Worm (Caenorhabditis elegans): ENCODE results near the gene srj-4.
A peak's percentile ranks its signal among the peaks of the same experiment; 100 is the strongest.

The srj-4 gene

DNA sequence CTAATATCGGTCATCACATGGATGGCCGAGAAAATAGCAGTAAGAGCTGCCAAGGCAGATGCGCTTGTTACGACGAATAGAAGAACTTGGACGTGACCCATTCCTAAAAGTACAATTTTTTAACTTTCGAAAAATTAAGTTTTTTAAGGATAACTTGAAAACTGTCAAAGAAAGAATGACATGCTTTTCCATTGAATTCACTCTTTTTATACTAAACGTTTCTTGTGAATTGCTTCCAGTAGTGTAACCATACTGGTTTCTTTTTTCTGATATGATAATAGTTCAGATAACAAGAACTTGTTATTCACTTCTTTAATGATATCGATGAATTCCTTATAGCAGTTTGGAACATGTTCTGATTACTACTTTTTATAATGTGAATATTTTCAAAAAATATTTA lies 4.6 kb downstream of the srj-4 start, which contains the start of gene col-37:
Gene col-37, minus strand, starts transcription at position 101 of the 400 bp plus-strand sequence.
- no peak for TF ChIP-seq ceh-32 (tag; optimal IDR thresholded peaks at IDR 0.05; ENCODE audit: poor library complexity)
- peak in 1 of 2 experiments; percentile 16 for TF ChIP-seq mdl-1 (tag; optimal IDR thresholded peaks at IDR 0.05)

DNA sequence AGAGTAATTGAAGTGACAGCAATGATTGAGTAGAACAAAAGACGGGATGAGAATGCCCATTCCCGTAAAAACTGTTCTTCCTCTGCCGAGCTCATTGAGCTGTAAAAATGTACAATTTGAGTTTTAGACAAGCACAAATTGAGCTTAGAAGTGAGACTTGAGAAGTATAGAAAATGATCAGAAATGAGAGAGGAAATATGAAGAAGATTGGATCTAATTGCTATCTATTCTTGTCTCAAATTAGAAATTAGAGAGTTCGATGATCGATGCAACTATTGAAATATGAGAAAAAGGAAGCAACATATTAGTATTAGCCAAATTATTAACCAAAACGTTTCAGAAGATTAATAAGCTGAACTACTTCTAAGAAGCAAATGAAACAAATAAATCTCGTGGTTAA lies 7.1 kb downstream of the srj-4 start, which contains the start of gene ZK863.1:
Gene ZK863.1, minus strand, starts transcription at position 101 of the 400 bp plus-strand sequence.
- no peak for TF ChIP-seq mdt-29 (GFP tag; IDR thresholded peaks at IDR 0.05)
- no peak for TF ChIP-seq lin-38 (GFP tag; IDR thresholded peaks at IDR 0.05)
- no peak for TF ChIP-seq hlh-30 (tag; optimal IDR thresholded peaks at IDR 0.05; ENCODE audit: insufficient read depth)
- no peak for TF ChIP-seq lin-13 (GFP tag; optimal IDR thresholded peaks at IDR 0.05)
- no peak for TF ChIP-seq duxl-1 (tag; optimal IDR thresholded peaks at IDR 0.05; ENCODE audit: poor library complexity)

DNA sequence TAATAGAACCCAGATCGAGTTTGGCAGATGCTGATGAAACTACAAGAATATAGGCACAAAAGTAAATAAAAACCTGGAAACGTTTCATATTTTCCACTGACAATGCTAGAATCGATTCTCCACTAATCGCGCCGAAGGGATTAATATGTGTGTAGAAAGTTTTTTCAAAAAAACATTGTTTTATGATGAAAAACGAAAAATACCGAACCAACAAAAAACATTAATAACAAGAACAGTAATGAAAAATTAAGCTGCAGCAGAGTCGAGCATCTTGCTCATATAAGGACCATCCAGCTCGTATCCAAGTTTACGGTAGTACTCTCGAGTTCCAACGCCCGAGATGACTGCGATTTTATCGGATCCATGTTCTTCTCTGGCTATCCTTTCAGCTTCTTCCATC lies 16.3 kb downstream of the srj-4 start, which contains the start of gene clec-224:
Gene clec-224, minus strand, starts transcription at position 101 of the 400 bp plus-strand sequence.
- peak in 1 of 2 experiments; percentile 47 for TF ChIP-seq unc-62 (GFP tag; optimal IDR thresholded peaks at IDR 0.05 in 1 of 2)
- no peak for TF ChIP-seq unc-62 (tag; optimal IDR thresholded peaks at IDR 0.05)
- TF ChIP-seq mdt-29 (GFP tag; IDR thresholded peaks at IDR 0.05), result no peak

DNA sequence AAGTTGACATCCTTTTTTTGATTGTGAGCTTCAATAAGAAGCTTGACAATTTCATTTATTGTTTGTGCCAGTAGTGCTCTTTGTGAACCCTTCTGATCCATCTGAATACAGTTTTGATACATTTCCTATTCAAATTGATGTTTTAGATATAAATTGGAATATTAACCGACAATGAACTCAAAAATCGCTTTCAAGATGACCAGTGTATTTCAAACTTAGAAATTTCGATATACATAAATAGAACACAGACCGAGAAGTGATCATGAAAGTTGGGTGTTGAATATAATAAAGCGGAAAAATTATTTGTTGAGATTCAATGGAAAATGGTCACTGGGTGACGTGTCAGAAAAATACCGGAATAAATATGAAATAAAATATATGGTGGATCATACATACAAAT lies 18.3 kb downstream of the srj-4 start, which contains the start of gene elpc-3:
Gene elpc-3, minus strand, starts transcription at position 101 of the 400 bp plus-strand sequence.
- TF ChIP-seq dpl-1 (GFP tag; optimal IDR thresholded peaks at IDR 0.05) (no peak), nhr-41 (GFP tag; IDR thresholded peaks at IDR 0.05) (no peak), nhr-76 (tag; optimal IDR thresholded peaks at IDR 0.05) (no peak), nhr-77 (tag; optimal IDR thresholded peaks at IDR 0.05) (no peak), R02D3.7 (tag; optimal IDR thresholded peaks at IDR 0.05) (no peak), ZK337.2 (GFP tag; IDR thresholded peaks at IDR 0.05) (no peak), pha-4 (GFP tag; IDR thresholded peaks at IDR 0.05) (no peak), pha-4 (tag; optimal IDR thresholded peaks at IDR 0.05) (no peak), unc-130 (GFP tag; optimal IDR thresholded peaks at IDR 0.05) (no peak), nhr-102 (tag; optimal IDR thresholded peaks at IDR 0.05) (no peak), lin-29 (GFP tag; IDR thresholded peaks at IDR 0.05) (no peak), egl-43 (GFP tag; IDR thresholded peaks at IDR 0.05) (no peak), daf-12 (tag; optimal IDR thresholded peaks at IDR 0.05) (no peak), ceh-28 (tag; optimal IDR thresholded peaks at IDR 0.05) (no peak), zag-1 (tag; optimal IDR thresholded peaks at IDR 0.05) (no peak), nhr-28 (tag; optimal IDR thresholded peaks at IDR 0.05) (no peak), lsy-2 (tag; optimal IDR thresholded peaks at IDR 0.05) (no peak), ama-1 (optimal IDR thresholded peaks at IDR 0.05) (no peak)

DNA sequence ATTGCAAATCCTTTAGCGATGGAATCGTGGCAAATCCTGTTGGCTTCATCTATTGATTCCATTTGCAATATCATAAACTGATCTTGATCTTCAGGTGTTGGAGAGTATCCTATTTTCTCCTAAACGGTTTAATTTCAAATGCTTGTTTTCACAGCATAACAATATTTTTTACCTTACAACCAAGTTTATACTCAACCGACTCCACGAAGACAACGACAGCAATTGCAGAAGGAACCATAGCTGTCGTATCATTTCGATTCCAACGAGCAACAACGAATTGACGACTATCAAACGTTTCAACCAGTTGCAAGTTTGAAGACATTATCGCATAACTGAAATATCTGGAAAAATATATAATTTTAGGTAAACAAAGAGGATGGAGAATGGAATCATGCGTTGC lies 20.8 kb downstream of the srj-4 start, which contains the start of gene usip-1:
Gene usip-1, minus strand, starts transcription at position 341 of the 400 bp plus-strand sequence.
- TF ChIP-seq aly-2 (tag; optimal IDR thresholded peaks at IDR 0.05), result no peak
- peak in 1 of 2 experiments; percentile 96 for TF ChIP-seq unc-62 (GFP tag; optimal IDR thresholded peaks at IDR 0.05 in 1 of 2)
- no peak for TF ChIP-seq unc-62 (tag; optimal IDR thresholded peaks at IDR 0.05)

DNA sequence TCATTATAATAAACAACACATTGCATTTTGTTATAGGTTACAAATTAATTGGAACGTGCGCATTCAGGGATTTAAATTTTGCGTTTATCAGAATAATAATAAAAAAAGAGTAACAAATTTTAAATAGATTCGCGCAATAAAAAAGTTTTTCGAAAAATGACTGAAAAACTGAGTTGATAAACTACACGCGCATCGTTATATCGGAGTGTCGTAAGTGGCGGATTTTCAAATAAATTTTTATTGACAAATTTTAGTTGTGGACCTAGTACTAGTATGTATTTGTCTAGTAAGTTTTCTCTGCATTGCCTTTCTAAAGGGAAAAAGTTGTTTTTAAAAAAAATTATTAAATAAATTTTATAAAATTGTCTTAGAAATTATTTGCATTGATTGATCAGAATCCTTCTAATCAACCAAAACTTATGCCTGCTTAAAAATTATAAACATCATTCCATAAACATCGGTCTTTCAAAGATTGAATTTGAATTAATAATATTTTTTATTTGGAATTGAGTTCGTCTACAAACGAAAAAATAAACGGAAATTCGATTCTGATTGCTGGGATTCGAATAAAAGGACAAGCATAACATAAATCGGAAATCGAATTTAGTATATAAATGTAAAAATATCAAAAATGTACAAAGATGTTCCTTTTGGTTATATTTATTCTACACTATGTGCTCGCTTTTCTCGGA lies 21.4 kb downstream of the srj-4 start, which contains the start of gene srd-4:
Gene srd-4, plus strand, starts transcription at position 642 of the 692 bp plus-strand sequence.
- TF ChIP-seq fkh-10 (GFP tag; optimal IDR thresholded peaks at IDR 0.05) (no peak), F49E8.2 (tag; optimal IDR thresholded peaks at IDR 0.05; ENCODE audit: borderline replicate concordance) (no peak), ctbp-1 (GFP tag; IDR thresholded peaks at IDR 0.05) (no peak), T20F7.1 (GFP tag; optimal IDR thresholded peaks at IDR 0.05) (peak; percentile 92), jun-1 (tag; optimal IDR thresholded peaks at IDR 0.05) (no peak), Y48G9A.11 (GFP tag; IDR thresholded peaks at IDR 0.05) (peak; percentile 94), mes-2 (tag; optimal IDR thresholded peaks at IDR 0.05; ENCODE audit: poor library complexity, severe bottlenecking) (peak; percentile 19), daf-16 (GFP tag; optimal IDR thresholded peaks at IDR 0.05) (no peak), daf-16 (tag; optimal IDR thresholded peaks at IDR 0.05) (peak; percentile 25), dpl-1 (GFP tag; optimal IDR thresholded peaks at IDR 0.05) (peak; percentile 91)
